Worm (Caenorhabditis elegans) whole organism, L4/young adult: ENCODE data around the gene ZK1098.2.

Experiments used
- W03F9.2 ChIP-seq: fragments of 150-350 bp; optimal IDR thresholded peaks from 2 replicates; lab custom pipeline; 2014; ENCODE audit warnings: missing biosample characterization, missing genetic modification characterization
- him-1 ChIP-seq: sonication (generic microtip); optimal IDR thresholded peaks from 2 replicates; lab custom pipeline; 2016; ENCODE audit warnings: missing genotype, missing genetic modification reagents, missing genetic modification characterization, missing compliant biosample characterization

DNA sequence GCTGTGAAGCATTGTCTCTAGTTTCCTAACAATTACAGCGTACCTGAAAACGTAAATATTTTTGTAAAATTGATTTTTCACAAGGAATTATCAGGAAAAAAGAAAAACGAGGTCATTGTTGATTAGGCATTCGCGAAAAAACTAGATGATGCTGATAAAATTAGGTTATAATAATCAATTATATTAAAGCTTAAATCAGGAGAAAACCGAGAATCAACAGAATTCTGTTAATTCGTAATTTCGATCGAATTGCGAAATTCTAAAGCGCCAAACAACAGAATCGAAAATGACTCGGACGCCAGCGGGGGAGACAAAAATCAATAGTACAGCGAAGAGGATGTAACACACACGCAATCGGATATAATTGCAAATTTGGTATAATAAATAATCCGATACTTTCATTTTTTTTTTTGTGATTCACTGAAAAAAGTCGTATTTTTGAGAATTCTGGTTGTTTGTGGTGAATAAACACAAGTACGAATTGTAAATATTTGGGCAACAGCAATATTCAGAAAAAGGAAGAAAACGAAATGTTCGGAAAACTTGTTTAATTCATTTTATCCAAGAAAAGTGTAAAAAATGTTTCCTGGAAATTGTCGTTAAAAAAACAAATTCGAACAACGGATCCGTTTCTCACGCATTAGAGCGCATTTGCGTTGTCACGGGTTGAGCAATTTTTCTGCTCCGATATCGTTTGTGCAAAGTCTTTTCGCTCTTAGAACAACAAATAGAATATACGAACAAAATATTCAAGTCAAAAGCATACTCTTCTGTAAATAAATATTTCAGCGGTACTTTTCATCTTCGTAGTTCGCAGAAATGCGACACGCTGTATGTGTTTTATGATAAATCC lies 51.3 kb downstream of the ZK1098.2 start, which contains the start of gene ced-7:
- no peak for TF ChIP-seq him-1 (tag; lab: Kevin White, UChicago)
- TF ChIP-seq W03F9.2 (tag; lab: Kevin White, UChicago), result no peak
